Worm (Caenorhabditis elegans): ENCODE measurements around the gene trap-3.

trap-3 gene

DNA sequence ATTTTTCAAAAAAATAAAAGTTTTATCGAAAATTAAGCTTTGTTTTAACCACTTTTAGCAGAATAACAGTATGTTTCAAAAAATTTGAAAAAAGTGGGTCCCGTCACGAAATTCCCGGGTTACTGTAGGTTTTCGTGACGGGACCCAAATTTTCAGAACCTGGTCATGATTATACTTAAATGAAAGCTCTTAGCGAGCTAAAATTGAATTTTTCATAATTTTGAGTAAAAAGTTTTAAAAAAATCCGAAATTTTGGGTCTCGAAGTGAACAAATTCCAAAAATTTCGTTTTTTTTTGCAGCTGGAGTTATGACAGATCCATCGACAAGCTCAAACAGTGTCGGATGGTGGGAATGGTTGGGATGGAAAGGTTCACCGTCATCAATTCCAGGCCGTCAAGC lies 5.5 kb upstream of the trap-3 start, which contains the start of gene Y38F2AR.3:
Y38F2AR.3 (plus strand) TSS at position 301 of the 400 bp plus-strand sequence.
- no peak for TF ChIP-seq F37D6.2 (tag; optimal IDR thresholded peaks at IDR 0.05)
- no peak for TF ChIP-seq T26A8.4 (GFP tag; IDR thresholded peaks at IDR 0.05)
- no peak for TF ChIP-seq nhr-28 (tag; optimal IDR thresholded peaks at IDR 0.05)
- TF ChIP-seq R02D3.7 (tag; optimal IDR thresholded peaks at IDR 0.05), result no peak
- TF ChIP-seq ZK546.5 (tag; optimal IDR thresholded peaks at IDR 0.05), result no peak

DNA sequence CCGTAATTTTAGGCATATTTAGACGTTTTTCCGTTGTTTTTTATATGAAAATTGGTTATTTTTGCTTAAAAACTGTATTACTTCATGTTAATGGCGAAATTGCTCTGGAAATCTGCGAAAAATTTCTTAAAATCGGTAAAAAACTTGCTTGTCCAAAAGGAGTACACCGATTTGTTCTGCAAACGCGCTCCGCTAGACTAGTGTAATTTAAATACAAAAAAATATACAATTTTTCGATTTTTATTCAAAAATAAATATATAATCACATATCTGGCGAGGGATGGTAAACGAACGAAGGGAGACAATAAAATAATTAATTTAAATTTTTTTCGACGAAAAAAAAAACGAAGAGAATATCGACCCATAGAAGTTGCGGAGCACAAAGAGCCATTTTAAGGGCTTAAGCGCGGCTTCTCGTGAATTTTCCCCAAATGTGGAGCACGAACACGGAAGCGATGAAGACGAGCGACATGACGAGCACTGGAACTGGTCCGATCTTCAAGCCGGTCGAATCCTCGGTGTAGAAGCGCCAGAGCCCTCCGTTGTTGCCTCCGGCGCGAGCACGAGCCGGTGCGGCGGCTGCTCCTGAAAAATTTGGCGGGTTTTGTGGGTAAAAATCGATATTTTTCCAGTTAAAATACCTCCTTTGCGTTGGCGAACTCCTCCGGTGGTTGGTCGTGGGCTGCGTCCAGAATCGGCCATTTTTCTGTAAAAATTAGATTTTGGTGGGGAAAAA lies 1.1 kb upstream of the trap-3 start, which contains the start of gene sec-61.B:
sec-61.B (minus strand) TSS at position 706 of the 736 bp plus-strand sequence.
- TF ChIP-seq spr-1 (tag; optimal IDR thresholded peaks at IDR 0.05) (peak; percentile 24), mep-1 (tag; optimal IDR thresholded peaks at IDR 0.05) (peak; percentile 68), F10B5.3 (tag; optimal IDR thresholded peaks at IDR 0.05) (no peak), dmd-8 (GFP tag; IDR thresholded peaks at IDR 0.05) (0 out of 2 replicates have a peak, but pooled peaks have one; percentile 16), aha-1 (tag) (peak; percentile 6), tra-1 (GFP tag; IDR thresholded peaks at IDR 0.05) (no peak), nhr-11 (tag; optimal IDR thresholded peaks at IDR 0.05) (no peak), nhr-102 (tag; optimal IDR thresholded peaks at IDR 0.05) (peak; percentile 60), lin-15B (tag; optimal IDR thresholded peaks at IDR 0.05) (no peak), mdt-29 (GFP tag; IDR thresholded peaks at IDR 0.05) (no peak), rbr-2 (tag; optimal IDR thresholded peaks at IDR 0.05) (no peak), jun-1 (tag; optimal IDR thresholded peaks at IDR 0.05) (no peak), T20F7.1 (GFP tag; optimal IDR thresholded peaks at IDR 0.05) (no peak), nhr-77 (tag; optimal IDR thresholded peaks at IDR 0.05) (peak; percentile 6), Y105C5A.15 (GFP tag; IDR thresholded peaks at IDR 0.05) (0 out of 2 replicates have a peak, but pooled peaks have one; percentile 27), F49E8.2 (tag; optimal IDR thresholded peaks at IDR 0.05; ENCODE audit: borderline replicate concordance) (no peak), mes-2 (tag; optimal IDR thresholded peaks at IDR 0.05; ENCODE audit: poor library complexity, severe bottlenecking) (no peak), dve-1 (tag; optimal IDR thresholded peaks at IDR 0.05; ENCODE audit: insufficient read depth) (peak; percentile 21), T26A8.4 (GFP tag; IDR thresholded peaks at IDR 0.05) (0 out of 2 replicates have a peak, but pooled peaks have one; percentile 49), dmd-6 (GFP tag; IDR thresholded peaks at IDR 0.05) (0 out of 2 replicates have a peak, but pooled peaks have one; percentile 6), nhr-25 (tag; optimal IDR thresholded peaks at IDR 0.05; ENCODE audit: borderline replicate concordance, insufficient read depth) (no peak), nhr-6 (tag; optimal IDR thresholded peaks at IDR 0.05) (no peak), D1046.2 (GFP tag; IDR thresholded peaks at IDR 0.05) (no peak), egl-43 (GFP tag; IDR thresholded peaks at IDR 0.05) (0 out of 2 replicates have a peak, but pooled peaks have one; percentile 21), mxl-3 (GFP tag; optimal IDR thresholded peaks at IDR 0.05) (no peak), lin-38 (GFP tag; IDR thresholded peaks at IDR 0.05) (peak; percentile 84), vab-7 (GFP tag; IDR thresholded peaks at IDR 0.05) (peak; percentile 20; the same call in 1 of the 2 replicates), daf-16 (GFP tag; optimal IDR thresholded peaks at IDR 0.05) (no peak), daf-16 (tag; optimal IDR thresholded peaks at IDR 0.05) (peak; percentile 15), zip-11 (GFP tag; IDR thresholded peaks at IDR 0.05) (no peak), unc-39 (tag; optimal IDR thresholded peaks at IDR 0.05) (no peak), nhr-42 (GFP tag; IDR thresholded peaks at IDR 0.05) (0 out of 2 replicates have a peak, but pooled peaks have one; percentile 42), daf-19 (GFP tag; conservative IDR thresholded peaks at IDR 0.05) (peak; percentile 76), aly-2 (tag; optimal IDR thresholded peaks at IDR 0.05) (no peak), nhr-76 (tag; optimal IDR thresholded peaks at IDR 0.05) (no peak), set-16 (GFP tag; IDR thresholded peaks at IDR 0.05) (peak; percentile 86), lsy-2 (tag; optimal IDR thresholded peaks at IDR 0.05) (peak in 1 of 2 experiments; percentile 62), Y48G9A.11 (GFP tag; IDR thresholded peaks at IDR 0.05) (0 out of 2 replicates have a peak, but pooled peaks have one; percentile 36), ceh-20 (GFP tag; IDR thresholded peaks at IDR 0.05) (no peak)
